Fruit fly (Drosophila melanogaster) S2 (cell line): ENCODE data around the gene JTBR.

Experiments
- CG8478 ChIP-seq: fragments of >200 bp; optimal IDR thresholded peaks from 2 replicates; lab custom pipeline; 2018
- CTCF ChIP-seq, 2 experiments: fragments of >200 bp; optimal IDR thresholded peaks; 2 replicates each; lab custom pipeline; 2018

Gene JTBR

DNA sequence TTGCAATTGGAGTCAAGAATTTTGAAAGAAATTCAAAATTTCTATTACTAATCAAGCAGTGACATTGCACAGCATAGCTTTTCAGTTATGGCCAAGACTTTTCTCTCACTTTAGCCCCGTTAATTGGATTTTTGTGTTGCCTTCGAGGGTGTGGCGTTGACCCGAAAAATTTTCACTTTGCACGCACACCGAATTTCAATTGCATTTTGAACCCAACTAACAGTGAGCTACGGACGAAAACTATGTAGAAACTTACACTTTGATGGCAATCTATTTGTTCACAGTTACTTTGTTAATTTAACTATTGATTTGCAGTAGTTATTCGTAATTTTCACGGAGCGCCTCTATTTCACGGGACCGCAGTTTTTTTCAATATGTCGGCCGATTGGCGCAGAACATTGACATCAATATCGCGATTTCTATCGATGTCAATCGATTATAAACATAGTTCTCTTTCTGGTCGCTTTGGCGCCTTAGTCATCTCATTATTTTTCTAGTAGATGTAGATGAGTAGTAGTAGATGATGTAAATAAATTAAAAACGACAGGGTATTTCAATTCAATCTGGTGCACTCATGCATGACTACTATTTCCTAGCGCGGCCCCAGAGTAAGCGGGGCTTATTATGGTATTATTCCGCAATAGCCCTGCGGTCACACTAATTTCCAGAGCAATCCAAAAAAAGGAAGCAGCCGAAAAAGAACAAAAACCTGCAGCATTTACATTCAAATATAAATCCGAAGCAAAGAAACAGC lies 7.5 kb downstream of the JTBR start, which contains the start of the genes alpha-Spec, dlt and Cdc37:
Gene alpha-Spec, minus strand, starts transcription at position 386 of the 754 bp plus-strand sequence.
Gene dlt, minus strand, starts transcription at position 386 of the 754 bp plus-strand sequence.
Gene Cdc37, plus strand, starts transcription at position 450 of the 754 bp plus-strand sequence.
- TF ChIP-seq CG8478 (lab: Kevin White, UChicago) (no peak), CTCF (optimal IDR thresholded peaks at IDR 0.05; lab: Kevin White, UChicago) (peak; percentile 89 to 92)

dm6 chr3L:1794164-1794942 lies 8.3 kb downstream of the JTBR start:
- TF ChIP-seq CTCF (optimal IDR thresholded peaks at IDR 0.05; lab: Kevin White, UChicago), result no peak

DNA sequence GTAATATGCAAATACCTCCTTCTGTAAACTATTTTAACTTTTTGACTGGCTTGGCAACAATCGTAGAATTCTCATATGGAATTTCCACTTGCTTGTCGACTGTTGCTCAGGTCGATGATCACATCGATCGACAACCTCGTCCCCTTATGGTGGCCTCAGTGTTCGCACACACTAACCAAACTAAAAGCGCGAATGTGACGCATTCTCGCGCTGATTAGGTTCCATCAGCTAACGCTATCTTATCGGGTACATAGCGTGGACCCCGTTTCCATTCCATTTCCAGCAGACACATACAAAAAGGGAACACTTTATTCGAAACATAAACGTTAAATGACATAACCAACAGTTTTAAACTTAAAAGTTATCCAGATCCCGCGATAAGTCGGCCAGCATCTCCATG lies 13.3 kb downstream of the JTBR start:
- TF ChIP-seq CTCF (optimal IDR thresholded peaks at IDR 0.05; lab: Kevin White, UChicago) (no peak), CG8478 (lab: Kevin White, UChicago) (no peak)

dm6 chr3L:1784092-1784491 lies 18.6 kb downstream of the JTBR start:
- TF ChIP-seq CTCF (optimal IDR thresholded peaks at IDR 0.05; lab: Kevin White, UChicago) (no peak), CG8478 (lab: Kevin White, UChicago) (no peak)

DNA sequence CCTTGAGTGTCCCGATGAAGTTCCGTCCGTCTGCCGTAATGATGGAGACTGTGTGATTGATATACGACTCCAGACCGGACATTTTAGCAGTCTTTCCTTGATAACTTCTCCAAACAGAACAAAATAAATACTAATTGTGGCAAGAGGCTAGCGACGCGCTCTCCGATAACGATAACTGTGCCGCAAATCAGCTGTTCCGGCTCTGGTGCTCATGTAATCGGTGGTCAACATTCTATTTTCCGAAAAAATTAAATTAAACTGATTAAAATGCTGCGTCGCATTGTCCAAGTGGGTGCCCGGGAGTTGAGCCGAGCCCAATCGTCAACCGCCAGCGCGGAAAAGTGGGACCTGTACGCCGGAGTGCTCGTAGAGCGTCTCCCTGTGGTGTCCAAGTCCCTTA lies 25.4 kb downstream of the JTBR start, which contains the start of the genes CG2021 and mRpL46:
Gene CG2021, minus strand, starts transcription at position 163 of the 400 bp plus-strand sequence.
Gene mRpL46, plus strand, starts transcription at position 191 of the 400 bp plus-strand sequence.
- TF ChIP-seq CG8478 (lab: Kevin White, UChicago) (no peak), CTCF (optimal IDR thresholded peaks at IDR 0.05; lab: Kevin White, UChicago) (no peak)

dm6 chr3L:1774713-1775648 lies 27.7 kb downstream of the JTBR start, which contains the start of the genes CG13933 and PolD2:
Gene CG13933, minus strand, starts transcription at chr3L:1775147.
Gene PolD2, plus strand, starts transcription at chr3L:1775633.
- TF ChIP-seq CG8478 (lab: Kevin White, UChicago) (no peak), CTCF (optimal IDR thresholded peaks at IDR 0.05; lab: Kevin White, UChicago) (no peak)

dm6 chr3L:1772593-1772992 lies 30.1 kb downstream of the JTBR start:
- no peak for TF ChIP-seq CG8478 (lab: Kevin White, UChicago)
- TF ChIP-seq CTCF (optimal IDR thresholded peaks at IDR 0.05; lab: Kevin White, UChicago), result no peak

dm6 chr3L:1771658-1772057 lies 31.0 kb downstream of the JTBR start, which contains the start of gene Dhc62B:
Gene Dhc62B, minus strand, starts transcription at chr3L:1771758.
- TF ChIP-seq CG8478 (lab: Kevin White, UChicago), result no peak
- TF ChIP-seq CTCF (optimal IDR thresholded peaks at IDR 0.05; lab: Kevin White, UChicago), result no peak

dm6 chr3L:1756143-1756542 lies 46.5 kb downstream of the JTBR start, which contains the start of gene CG8001:
Gene CG8001, plus strand, starts transcription at chr3L:1756159.
- TF ChIP-seq CG8478 (lab: Kevin White, UChicago) (no peak), CTCF (optimal IDR thresholded peaks at IDR 0.05; lab: Kevin White, UChicago) (no peak)

- TF ChIP-seq CTCF (optimal IDR thresholded peaks at IDR 0.05; lab: Kevin White, UChicago) (no peak), CG8478 (lab: Kevin White, UChicago) (no peak)
These were observed 47.1 kb downstream of the JTBR start, which contains the start of gene Cht2 for dm6 chr3L:1755458-1755984. Gene Cht2, minus strand, starts transcription at chr3L:1755934.

DNA sequence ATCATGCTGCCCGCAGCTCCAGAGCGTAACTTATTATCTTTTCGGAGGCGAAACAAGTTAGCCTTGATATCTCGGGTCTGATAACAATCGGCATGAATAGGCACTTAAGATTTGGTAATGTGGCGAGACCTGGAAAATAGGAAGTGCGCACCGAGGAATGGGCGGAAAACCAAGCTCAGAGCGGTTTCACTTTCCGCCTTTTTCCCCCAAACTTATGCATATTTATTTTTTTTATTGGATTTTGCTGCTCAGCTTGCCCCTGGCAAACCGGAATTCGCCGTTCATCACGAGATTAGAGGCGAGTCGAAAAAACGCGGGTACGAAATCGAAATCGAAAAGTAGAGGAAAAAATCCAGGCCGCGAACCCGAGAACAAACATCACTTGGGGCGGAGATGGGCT lies 47.7 kb downstream of the JTBR start:
- no peak for TF ChIP-seq CG8478 (lab: Kevin White, UChicago)
- TF ChIP-seq CTCF (optimal IDR thresholded peaks at IDR 0.05; lab: Kevin White, UChicago), result no peak

- TF ChIP-seq CTCF (optimal IDR thresholded peaks at IDR 0.05; lab: Kevin White, UChicago) (no peak), CG8478 (lab: Kevin White, UChicago) (no peak)
These were observed 48.4 kb downstream of the JTBR start for dm6 chr3L:1754262-1754661.
